Worm (Caenorhabditis elegans) whole organism, midembryonic: ENCODE results near the gene F22F1.3.

Experiments used
- cog-1 ChIP-seq: sonication (generic microtip); optimal IDR thresholded peaks from 2 replicates; lab custom pipeline; 2016; ENCODE audit warnings: missing genetic modification characterization, missing compliant biosample characterization
- klf-2 ChIP-seq: fragments of 200-800 bp; sonication (Bioruptor generic); conservative IDR thresholded peaks from 2 replicates; pipeline ENCODE4 v1.3.6; 2022; ENCODE audit warnings: missing genetic modification reagents, missing genetic modification characterization, missing compliant biosample characterization
- med-1 ChIP-seq: sonication (generic microtip); optimal IDR thresholded peaks from 2 replicates; lab custom pipeline; 2017; ENCODE audit warnings: missing genetic modification characterization, mild to moderate bottlenecking, missing compliant biosample characterization, antibody characterized with exemption, missing genetic modification reagents; ENCODE audit not compliant: insufficient read depth
- ref-1 ChIP-seq: fragments of 200-800 bp; sonication (Bioruptor generic); conservative IDR thresholded peaks from 2 replicates; pipeline ENCODE4 v1.3.6; 2022; ENCODE audit warnings: missing genetic modification reagents, missing genetic modification characterization, missing compliant biosample characterization

DNA sequence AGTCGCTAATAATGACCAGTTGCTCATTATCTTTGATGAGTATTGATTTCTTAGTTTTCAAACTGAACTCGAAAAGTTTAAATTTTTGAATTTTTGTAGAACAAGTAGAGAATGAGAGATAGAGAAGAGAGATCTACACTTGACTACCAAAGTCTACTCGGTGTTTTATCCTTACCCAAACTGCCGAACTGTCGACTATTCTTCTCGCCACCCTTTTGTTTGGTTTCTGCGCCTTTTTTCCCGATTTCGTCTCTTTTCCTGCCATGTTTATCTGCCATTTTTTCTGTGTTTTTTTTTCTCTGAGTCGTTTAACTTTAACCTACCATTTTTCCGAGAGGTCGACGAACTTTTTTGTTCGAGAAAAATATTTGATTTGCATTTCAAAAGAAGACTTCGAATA, 39.7 kb downstream of the F22F1.3 start, which contains the start of gene C02B8.12:
- TF ChIP-seq klf-2 (GFP tag; lab: Robert Waterston, UW) (no peak), ref-1 (GFP tag; lab: Robert Waterston, UW) (no peak), med-1 (GFP tag; lab: Kevin White, UChicago) (no peak), cog-1 (tag; lab: Kevin White, UChicago) (no peak)
